Fruit fly (Drosophila melanogaster) whole organism: ENCODE results near the gene CG4972.

Experiments
- CG8478 ChIP-seq: fragments of >200 bp; optimal IDR thresholded peaks from 2 replicates; lab custom pipeline; 2018; ENCODE audit warnings: inconsistent platforms
- Dll ChIP-seq: fragments of >200 bp; optimal IDR thresholded peaks from 2 replicates; lab custom pipeline; 2017
- EcR ChIP-seq, 2 experiments: fragments of >200 bp; optimal IDR thresholded peaks; 2 replicates each; lab custom pipeline; 2017; ENCODE audit warnings: missing biosample characterization in 2 of 2, missing genetic modification characterization in 2 of 2, missing genetic modification reagents in 2 of 2
- pan ChIP-seq: fragments of >200 bp; optimal IDR thresholded peaks from 2 replicates; lab custom pipeline; 2017
- psq ChIP-seq: fragments of >200 bp; optimal IDR thresholded peaks from 2 replicates; lab custom pipeline; 2017
- usp ChIP-seq: fragments of >200 bp; optimal IDR thresholded peaks from 2 replicates; lab custom pipeline; 2017; ENCODE audit warnings: missing biosample characterization, missing genetic modification characterization, mixed read lengths

The CG4972 gene

DNA sequence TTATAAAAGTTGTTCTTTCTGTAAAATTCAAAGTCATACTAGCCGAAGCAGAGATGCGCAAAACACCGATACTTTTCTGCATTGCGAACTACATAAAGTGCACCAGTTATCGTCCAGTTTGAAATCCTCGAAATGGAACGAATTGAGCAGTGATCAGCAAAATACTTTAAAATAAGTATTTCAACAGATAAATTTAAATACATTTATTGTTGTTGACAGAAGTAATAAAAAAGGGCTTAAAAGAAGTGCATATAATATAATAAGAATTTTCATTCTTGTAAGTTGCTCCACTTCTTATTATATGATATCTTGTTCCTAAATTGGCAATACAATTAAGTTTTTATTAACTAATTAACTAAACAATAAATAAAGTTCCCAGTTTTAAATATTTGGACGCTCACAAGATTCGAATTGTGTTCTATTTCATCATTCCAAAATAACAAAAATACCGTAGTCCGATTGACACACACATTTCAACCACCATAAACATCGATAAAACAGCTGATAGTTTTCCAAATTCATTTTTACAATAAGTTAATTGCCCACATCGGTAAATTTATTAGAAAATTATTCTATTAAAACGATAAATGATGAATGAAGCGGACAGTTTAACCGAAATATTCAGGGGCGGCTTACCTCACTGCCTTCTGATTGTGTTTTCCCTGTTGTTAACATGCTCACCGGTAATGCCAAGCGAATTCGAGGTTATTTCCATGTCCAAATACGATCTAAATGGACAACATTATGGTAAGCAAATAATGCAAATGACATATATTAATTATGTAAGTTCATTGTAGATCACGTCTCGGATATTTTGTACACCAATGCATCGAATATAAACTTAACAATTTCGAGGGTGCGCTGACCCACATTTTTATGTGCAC is at the start of gene CG4972, which contains the start of gene Usp14:
Gene CG4972, plus strand, starts transcription at position 466 of the 884 bp plus-strand sequence.
Gene Usp14, minus strand, starts transcription at position 70 of the 884 bp plus-strand sequence.
- TF ChIP-seq pan (lab: Kevin White, UChicago), result no peak
- no peak for TF ChIP-seq usp
- TF ChIP-seq psq (lab: Kevin White, UChicago), result no peak
- no peak for TF ChIP-seq CG8478 (lab: Kevin White, UChicago)
- no peak for TF ChIP-seq EcR (GFP tag; optimal IDR thresholded peaks at IDR 0.05; lab: Kevin White, UChicago)
- TF ChIP-seq Dll (lab: Kevin White, UChicago), result no peak

DNA sequence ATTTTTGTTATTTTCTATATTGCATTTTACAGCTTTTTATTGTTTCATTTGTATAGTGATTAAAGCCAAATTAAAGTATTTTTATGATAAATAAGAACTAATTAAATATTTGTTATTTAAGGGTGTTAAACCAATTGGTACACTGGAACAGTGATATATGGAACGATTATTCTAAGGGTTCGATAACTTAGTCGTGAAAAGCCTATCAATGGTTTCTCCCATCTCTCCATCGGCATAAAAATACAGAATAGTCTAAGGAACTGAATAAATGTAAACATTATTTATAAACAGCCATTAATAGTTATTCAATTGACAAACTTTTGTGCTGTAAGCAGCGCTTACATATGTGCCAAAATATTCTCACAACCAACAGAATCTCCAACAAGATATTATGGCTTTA is 49.5 kb upstream of the CG4972 start, which contains the start of gene Mob3:
Gene Mob3, plus strand, starts transcription at position 208 of the 400 bp plus-strand sequence.
- no peak for TF ChIP-seq EcR (GFP tag; optimal IDR thresholded peaks at IDR 0.05; lab: Kevin White, UChicago)
- TF ChIP-seq Dll (lab: Kevin White, UChicago), result no peak

DNA sequence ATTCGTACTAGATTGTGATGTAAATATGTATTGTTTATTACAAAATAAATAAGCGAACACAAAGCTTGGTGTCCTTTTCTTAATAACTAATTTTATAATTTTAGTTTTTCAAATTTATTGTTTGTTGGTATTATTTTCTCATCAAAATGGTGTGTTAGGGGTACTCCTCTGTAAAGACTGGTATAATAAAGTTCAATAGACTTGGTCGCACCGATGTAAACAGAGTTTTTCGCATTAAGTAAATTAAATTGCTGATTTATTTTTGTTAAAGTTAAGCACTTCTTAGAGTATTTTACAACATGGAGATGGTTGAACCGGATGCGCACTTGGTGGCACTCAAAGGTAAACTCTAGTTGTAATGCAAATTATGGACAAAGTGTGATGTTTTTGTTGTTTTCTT is 48.1 kb upstream of the CG4972 start, which contains the start of gene CG4953:
Gene CG4953, plus strand, starts transcription at position 193 of the 400 bp plus-strand sequence.
- TF ChIP-seq pan (lab: Kevin White, UChicago) (no peak), CG8478 (lab: Kevin White, UChicago) (no peak), usp (no peak), EcR (GFP tag; optimal IDR thresholded peaks at IDR 0.05; lab: Kevin White, UChicago) (no peak), Dll (lab: Kevin White, UChicago) (no peak), psq (lab: Kevin White, UChicago) (no peak)

DNA sequence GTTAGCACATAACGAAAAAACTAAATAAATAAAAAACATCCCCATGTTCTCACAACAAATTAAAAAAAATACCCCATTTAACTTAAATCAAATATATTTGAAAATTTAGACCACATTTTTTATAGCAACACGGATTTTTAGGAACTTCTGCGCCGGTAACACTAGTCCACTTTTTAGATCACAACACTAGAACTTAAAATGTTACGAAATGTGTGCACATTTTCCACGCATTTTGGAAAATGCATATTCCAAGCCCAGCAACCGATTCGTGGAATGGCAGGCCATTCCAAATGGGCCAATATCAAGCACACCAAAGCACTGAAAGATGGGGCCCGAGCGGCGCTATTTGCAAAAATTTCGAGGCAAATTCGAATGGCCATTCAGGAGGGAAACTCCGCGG is 45.9 kb upstream of the CG4972 start, which contains the start of gene CG4957:
Gene CG4957, plus strand, starts transcription at position 185 of the 400 bp plus-strand sequence.
- TF ChIP-seq EcR (GFP tag; optimal IDR thresholded peaks at IDR 0.05; lab: Kevin White, UChicago) (no peak), psq (lab: Kevin White, UChicago) (no peak), usp (no peak), CG8478 (lab: Kevin White, UChicago) (no peak), Dll (lab: Kevin White, UChicago) (no peak), pan (lab: Kevin White, UChicago) (no peak)

DNA sequence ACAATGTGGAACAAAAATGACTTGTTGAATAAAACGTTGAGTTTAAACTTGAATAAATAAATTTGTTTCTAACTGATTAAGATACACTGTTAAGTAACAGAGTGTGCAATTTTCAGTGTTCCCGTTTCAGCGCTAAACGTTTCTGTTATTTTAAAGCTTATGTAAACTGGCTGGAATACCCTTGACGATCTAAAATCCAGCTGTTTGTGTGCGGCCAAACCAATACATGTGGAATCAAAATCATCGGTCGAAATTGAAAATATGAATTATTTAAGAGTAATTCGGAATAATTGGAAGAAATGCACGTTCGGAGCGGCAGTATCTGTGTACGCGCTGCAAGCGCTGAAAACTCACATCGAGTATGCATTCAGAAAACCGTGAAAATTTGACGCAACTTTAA is 44.7 kb upstream of the CG4972 start, which contains the start of gene Mulk:
Gene Mulk, plus strand, starts transcription at position 198 of the 400 bp plus-strand sequence.
- TF ChIP-seq Dll (lab: Kevin White, UChicago) (no peak), pan (lab: Kevin White, UChicago) (no peak), EcR (GFP tag; optimal IDR thresholded peaks at IDR 0.05; lab: Kevin White, UChicago) (no peak), CG8478 (lab: Kevin White, UChicago) (no peak), usp (no peak), psq (lab: Kevin White, UChicago) (no peak)

DNA sequence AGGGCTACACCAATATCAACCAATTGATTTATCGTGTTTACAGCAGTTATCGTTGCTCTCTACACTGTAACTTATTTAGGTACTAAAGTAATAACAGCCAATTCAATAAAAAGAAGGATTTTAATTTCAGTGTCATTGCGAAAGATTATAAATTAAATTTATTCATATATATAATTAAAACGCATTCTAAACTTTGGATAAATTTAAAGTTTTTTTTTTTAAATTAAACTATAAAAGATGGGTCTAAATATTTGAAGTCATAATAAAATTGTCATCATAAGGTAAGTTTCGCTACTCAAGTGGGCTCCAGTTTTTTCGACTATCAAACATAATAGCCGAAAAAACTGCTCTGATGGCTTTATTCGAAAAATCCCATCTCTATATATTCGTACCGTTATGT is 42.4 kb upstream of the CG4972 start, which contains the start of gene trk:
Gene trk, minus strand, starts transcription at position 101 of the 400 bp plus-strand sequence.
- TF ChIP-seq EcR (GFP tag; optimal IDR thresholded peaks at IDR 0.05; lab: Kevin White, UChicago) (no peak), pan (lab: Kevin White, UChicago) (no peak), psq (lab: Kevin White, UChicago) (no peak), usp (no peak), Dll (lab: Kevin White, UChicago) (no peak), CG8478 (lab: Kevin White, UChicago) (no peak)

DNA sequence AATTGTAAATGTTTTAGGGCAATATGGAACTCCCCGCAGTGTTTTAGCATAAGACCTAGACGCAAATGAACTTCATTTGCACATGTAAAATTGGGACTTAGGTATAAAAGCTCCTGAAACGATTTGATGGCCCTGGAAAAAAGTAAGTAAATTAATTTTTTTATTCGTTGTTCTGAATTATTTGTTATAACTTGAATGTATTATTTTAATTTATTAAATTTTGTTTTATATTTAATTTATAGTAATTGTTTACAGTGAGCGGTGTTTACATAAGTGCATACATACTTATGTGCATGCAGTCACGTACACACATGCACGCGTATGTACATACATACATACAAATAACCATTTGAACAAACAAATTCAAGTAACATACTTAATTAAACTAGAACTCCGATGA is 38.2 kb upstream of the CG4972 start:
- no peak for TF ChIP-seq usp
- TF ChIP-seq EcR (GFP tag; optimal IDR thresholded peaks at IDR 0.05; lab: Kevin White, UChicago), result no peak
- no peak for TF ChIP-seq pan (lab: Kevin White, UChicago)
- no peak for TF ChIP-seq Dll (lab: Kevin White, UChicago)

DNA sequence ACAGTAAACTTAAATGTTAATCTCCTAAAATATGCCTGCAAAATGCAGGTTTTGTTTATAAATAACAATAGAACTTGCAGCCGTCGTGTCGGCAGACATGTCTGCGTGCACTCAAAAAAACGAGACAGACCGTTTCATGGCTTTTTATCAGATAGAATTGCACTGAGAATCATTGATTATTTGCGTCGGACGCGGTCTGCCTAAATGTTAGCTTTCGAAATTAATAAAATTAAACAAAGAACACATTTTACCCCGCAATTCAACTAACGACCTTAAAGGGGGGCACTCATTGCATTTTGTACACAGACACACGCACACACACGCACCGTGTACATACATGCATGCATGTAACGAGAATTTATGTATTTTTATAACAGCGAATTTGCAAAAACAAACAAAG is 37.7 kb upstream of the CG4972 start:
- TF ChIP-seq usp, result no peak
- no peak for TF ChIP-seq psq (lab: Kevin White, UChicago)
- no peak for TF ChIP-seq pan (lab: Kevin White, UChicago)

DNA sequence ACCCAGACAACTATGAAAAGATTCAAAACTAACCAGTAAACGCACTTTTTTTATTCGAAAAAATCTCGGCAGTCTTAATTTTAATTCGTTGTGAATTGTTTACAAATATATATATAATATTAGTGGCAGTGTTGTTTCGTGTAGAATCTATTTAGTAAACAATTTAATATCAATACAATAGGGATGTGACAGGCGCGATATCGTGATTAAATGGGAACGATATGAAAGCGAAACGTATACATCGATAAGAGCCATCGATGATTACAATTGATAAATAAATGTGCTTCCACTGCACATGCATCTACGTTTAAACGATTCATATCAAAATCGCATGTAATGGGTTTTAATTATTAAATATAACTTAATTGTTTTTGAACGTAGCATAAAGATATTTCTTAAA is 37.2 kb upstream of the CG4972 start:
- TF ChIP-seq CG8478 (lab: Kevin White, UChicago) (no peak), pan (lab: Kevin White, UChicago) (no peak), EcR (GFP tag; optimal IDR thresholded peaks at IDR 0.05; lab: Kevin White, UChicago) (no peak), Dll (lab: Kevin White, UChicago) (no peak), usp (no peak), psq (lab: Kevin White, UChicago) (no peak)

DNA sequence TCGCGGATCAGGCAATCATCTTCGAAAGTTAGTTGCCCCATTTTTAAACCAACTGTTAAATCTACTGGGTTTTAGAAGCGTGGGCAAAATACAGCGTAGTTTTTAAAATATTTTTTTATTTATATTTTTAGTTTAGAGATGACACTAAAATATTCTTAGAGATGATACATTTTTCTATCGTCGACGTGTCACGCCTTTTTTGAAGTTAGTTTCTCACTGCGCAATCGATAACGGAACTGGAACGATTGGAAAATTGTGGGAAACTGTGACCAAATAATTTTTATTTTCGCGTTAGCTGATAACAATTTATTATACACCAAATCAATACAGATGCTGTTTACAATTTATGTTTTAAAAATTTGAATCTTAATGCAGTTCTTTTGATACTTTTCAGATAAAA is 35.9 kb upstream of the CG4972 start, which contains the start of gene Utx:
Gene Utx, minus strand, starts transcription at position 154 of the 400 bp plus-strand sequence.
- TF ChIP-seq EcR (GFP tag; optimal IDR thresholded peaks at IDR 0.05; lab: Kevin White, UChicago) (no peak), psq (lab: Kevin White, UChicago) (no peak), Dll (lab: Kevin White, UChicago) (no peak), pan (lab: Kevin White, UChicago) (no peak), usp (no peak), CG8478 (lab: Kevin White, UChicago) (no peak)

DNA sequence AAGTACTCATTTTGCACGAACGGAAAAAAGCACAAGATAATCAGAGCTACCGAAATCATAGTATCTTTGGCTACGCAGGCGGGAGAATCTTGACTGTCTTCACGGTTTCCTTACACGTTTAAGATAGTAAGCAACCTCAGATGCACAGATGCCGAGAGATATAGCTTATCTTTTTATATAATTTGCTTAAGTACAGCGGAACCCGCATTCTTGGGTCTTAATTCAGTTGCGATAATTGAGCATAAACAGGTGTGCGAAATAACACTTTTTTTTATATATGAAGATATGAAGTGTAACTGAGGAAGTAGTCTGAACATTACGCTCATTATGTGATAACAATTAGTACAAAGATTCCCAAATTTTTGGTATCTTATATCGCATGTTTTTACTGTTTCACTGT is 33.8 kb upstream of the CG4972 start, which contains the start of gene CG34043:
Gene CG34043, minus strand, starts transcription at position 101 of the 400 bp plus-strand sequence.
- no peak for TF ChIP-seq psq (lab: Kevin White, UChicago)

DNA sequence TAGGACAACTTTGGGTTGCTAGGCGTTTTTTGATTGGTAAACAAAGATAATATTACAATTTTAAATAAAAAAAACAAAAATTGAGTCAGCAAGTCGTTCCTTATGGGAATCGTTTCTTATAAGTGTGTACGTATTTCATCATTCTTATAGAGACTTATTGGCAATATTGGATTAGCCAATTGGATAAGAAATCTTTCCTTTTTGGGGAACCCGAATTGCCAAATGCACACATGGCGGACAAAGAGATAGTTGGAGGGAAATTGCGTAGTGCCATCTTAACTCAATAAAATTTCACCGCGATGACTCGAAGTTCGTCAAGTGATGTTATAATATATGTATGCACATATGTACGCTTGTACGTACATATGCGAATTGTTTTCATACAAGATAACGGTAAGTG is 23.3 kb upstream of the CG4972 start:
- no peak for TF ChIP-seq pan (lab: Kevin White, UChicago)
- TF ChIP-seq usp, result no peak
- no peak for TF ChIP-seq CG8478 (lab: Kevin White, UChicago)
- TF ChIP-seq Dll (lab: Kevin White, UChicago), result no peak
- no peak for TF ChIP-seq psq (lab: Kevin White, UChicago)
- no peak for TF ChIP-seq EcR (GFP tag; optimal IDR thresholded peaks at IDR 0.05; lab: Kevin White, UChicago)
